Fruit fly (Drosophila melanogaster): Measurements from ENCODE around the gene qin.

Gene qin

DNA sequence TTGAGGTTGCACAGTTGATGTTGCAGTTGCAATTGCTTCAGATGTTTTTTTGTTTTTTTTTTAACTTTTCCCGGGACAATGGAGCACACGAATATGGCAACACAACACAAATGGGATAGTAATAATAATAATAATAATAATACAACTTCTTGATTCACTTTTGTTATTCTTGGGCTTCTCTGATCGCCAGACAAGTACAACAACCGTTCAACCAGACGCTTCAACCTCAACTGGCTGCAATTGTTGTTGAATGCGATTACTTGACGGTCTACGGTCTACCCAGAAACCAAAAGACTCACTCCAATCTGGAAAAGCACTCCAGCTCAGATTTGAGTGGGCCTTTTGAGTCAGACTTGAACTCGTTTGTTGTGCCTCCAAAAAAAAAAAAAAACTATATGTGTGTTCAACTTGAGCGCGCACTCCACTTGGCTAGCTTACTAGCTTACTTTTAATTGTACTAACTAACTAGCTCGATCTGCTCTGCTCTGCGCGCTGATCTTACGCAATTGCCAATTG lies 50.5 kb downstream of the qin start, which contains the start of gene CG14301:
CG14301 (minus strand) TSS at position 216 of the 516 bp plus-strand sequence.
- peak; percentile 96 for TF ChIP-seq z (GFP tag; IDR thresholded peaks at IDR 0.05)
- no peak for TF ChIP-seq gcm2 (GFP tag; optimal IDR thresholded peaks at IDR 0.05)
- no peak for TF ChIP-seq yki (optimal IDR thresholded peaks at IDR 0.05)
- peak; percentile 55 for TF ChIP-seq nom (GFP tag; optimal IDR thresholded peaks at IDR 0.05)
- TF ChIP-seq aop (GFP tag; IDR thresholded peaks at IDR 0.05), result no peak
- 0 out of 3 replicates have a peak, but pooled peaks have one; percentile 22 for TF ChIP-seq HLH4C (GFP tag; IDR thresholded peaks at IDR 0.05; ENCODE audit: partially characterized antibody)
- TF ChIP-seq CG8924 (tag; optimal IDR thresholded peaks at IDR 0.05), result no peak
- no peak for TF ChIP-seq CG12659 (GFP tag; optimal IDR thresholded peaks at IDR 0.05)
- no peak for TF ChIP-seq CG2199 (GFP tag; IDR thresholded peaks at IDR 0.05)
- no peak for TF ChIP-seq slp2 (GFP tag; optimal IDR thresholded peaks at IDR 0.05)
- TF ChIP-seq dmrt99B (tag; optimal IDR thresholded peaks at IDR 0.05), result no peak
- no peak for TF ChIP-seq wor (GFP tag; IDR thresholded peaks at IDR 0.05)
- TF ChIP-seq CG15601 (tag; optimal IDR thresholded peaks at IDR 0.05), result peak; percentile 95
- TF ChIP-seq Six4 (GFP tag; optimal IDR thresholded peaks at IDR 0.05), result no peak
- no peak for TF ChIP-seq ssp (GFP tag; IDR thresholded peaks at IDR 0.05)

dm6 chr3R:18643646-18644045 lies 52.8 kb downstream of the qin start:
- peak; percentile 63 for TF ChIP-seq Ets65A (GFP tag)
- peak; percentile 95 for TF ChIP-seq CG13894 (tag; optimal IDR thresholded peaks at IDR 0.05)
- TF ChIP-seq Stat92E (GFP tag; optimal IDR thresholded peaks at IDR 0.05), result no peak

DNA sequence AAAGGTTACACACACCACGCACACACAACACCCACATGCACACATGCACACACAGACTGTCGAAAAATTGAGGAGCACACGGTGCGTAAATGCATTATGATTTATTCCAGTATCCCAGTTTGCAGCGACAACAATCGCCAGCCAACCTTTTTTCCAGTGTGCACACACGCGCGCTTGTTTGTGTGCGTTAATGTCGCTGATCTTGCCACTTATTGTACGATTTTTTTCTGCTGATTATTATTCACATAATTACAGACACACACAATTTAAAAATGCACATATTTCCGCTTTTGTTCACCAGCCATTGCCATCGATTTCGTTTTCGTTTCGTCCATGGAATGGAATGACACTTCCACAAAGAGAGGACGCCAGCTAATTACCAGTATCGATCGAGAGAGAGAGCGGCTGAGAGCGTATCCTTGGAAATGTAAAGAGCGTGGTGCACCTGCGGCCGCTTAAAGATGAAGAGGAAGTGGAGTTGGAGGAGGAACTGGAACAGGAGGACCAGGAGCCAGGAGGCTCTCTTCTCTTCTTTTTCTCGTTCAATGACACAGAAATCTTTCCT lies 67.6 kb downstream of the qin start:
- TF ChIP-seq vvl (GFP tag; IDR thresholded peaks at IDR 0.05) (peak; percentile 40; the same call in 1 of the 2 replicates), ci (GFP tag; IDR thresholded peaks at IDR 0.05) (0 out of 3 replicates have a peak, but pooled peaks have one; percentile 34), br (optimal IDR thresholded peaks at IDR 0.05) (no peak), CG14710 (tag; optimal IDR thresholded peaks at IDR 0.05) (peak; percentile 92), Trl (optimal IDR thresholded peaks at IDR 0.05) (peak; percentile 73 to 78), Trl (GFP tag; optimal IDR thresholded peaks at IDR 0.05) (no peak), onecut (GFP tag; IDR thresholded peaks at IDR 0.05) (peak; percentile 78), CG11696 (GFP tag; IDR thresholded peaks at IDR 0.05) (0 out of 2 replicates have a peak, but pooled peaks have one; percentile 7), Ets65A (GFP tag) (peak; percentile 72), CG13775 (GFP tag; optimal IDR thresholded peaks at IDR 0.05) (no peak), zf30C (GFP tag; optimal IDR thresholded peaks at IDR 0.05) (peak; percentile 48), D (optimal IDR thresholded peaks at IDR 0.05) (peak; percentile 4), D (GFP tag; optimal IDR thresholded peaks at IDR 0.05) (no peak), h (optimal IDR thresholded peaks at IDR 0.05) (no peak)

DNA sequence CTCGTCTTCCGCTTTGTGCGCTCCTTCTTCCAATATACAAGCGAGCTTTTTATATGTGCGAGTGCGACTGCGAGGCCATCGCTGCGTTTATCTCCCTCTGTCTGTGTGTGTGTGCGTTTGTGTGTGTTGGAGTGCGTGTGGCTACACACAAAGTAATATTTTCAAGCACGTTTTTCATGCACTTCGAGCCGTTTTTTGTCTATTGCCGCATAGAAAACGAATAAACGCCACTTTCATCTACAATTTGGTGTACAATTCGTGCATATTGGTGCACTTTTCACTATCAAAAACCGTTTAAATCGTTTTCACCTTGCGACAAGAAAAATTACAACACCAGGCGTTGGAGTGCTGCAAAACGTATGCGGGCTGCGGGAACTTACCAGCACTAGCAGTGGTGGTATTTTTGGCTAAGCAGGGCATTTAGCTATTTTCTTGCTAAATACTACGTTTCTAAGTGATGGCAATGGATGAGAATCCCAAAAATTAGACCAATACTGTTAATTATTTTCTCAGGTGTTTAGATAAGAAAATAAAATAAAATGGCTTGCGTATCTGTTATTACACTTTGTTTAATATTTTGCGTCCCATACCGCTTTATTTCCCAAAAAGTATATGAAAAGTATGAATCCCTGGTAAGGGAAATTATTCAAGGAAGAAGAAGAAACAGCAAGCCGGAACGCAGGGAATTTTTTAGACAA lies 68.3 kb downstream of the qin start, which contains the start of the genes CG31224 and CstF64:
CG31224 (minus strand) TSS at position 365 of the 698 bp plus-strand sequence.
CstF64 (plus strand) TSS at position 674 of the 698 bp plus-strand sequence.
- TF ChIP-seq H2.0 (GFP tag; IDR thresholded peaks at IDR 0.05) (peak; percentile 75), croc (GFP tag; conservative IDR thresholded peaks at IDR 0.05) (peak; percentile 55), ara (GFP tag; IDR thresholded peaks at IDR 0.05) (peak; percentile 79), fd3F (GFP tag; optimal IDR thresholded peaks at IDR 0.05) (peak; percentile 71), CG12219 (GFP tag; optimal IDR thresholded peaks at IDR 0.05) (peak; percentile 42), Fer3 (tag; optimal IDR thresholded peaks at IDR 0.05) (peak; percentile 75), Nf-YB (GFP tag; optimal IDR thresholded peaks at IDR 0.05) (peak; percentile 63), sc (optimal IDR thresholded peaks at IDR 0.05) (no peak), sc (GFP tag; optimal IDR thresholded peaks at IDR 0.05) (peak; percentile 74), CG17802 (tag; optimal IDR thresholded peaks at IDR 0.05) (peak; percentile 28), Gug (GFP tag; IDR thresholded peaks at IDR 0.05) (peak; percentile 75), Dbx (GFP tag; IDR thresholded peaks at IDR 0.05) (peak; percentile 85), gsb-n (tag; optimal IDR thresholded peaks at IDR 0.05) (no peak), Usf (GFP tag; optimal IDR thresholded peaks at IDR 0.05) (peak; percentile 59), al (GFP tag; IDR thresholded peaks at IDR 0.05) (peak; percentile 77), ind (GFP tag; optimal IDR thresholded peaks at IDR 0.05) (peak; percentile 88), salm (tag; optimal IDR thresholded peaks at IDR 0.05) (peak; percentile 36)

Measured in whole organism, embryonic.